Worm (Caenorhabditis elegans): ENCODE results near the gene F09E5.3.

The F09E5.3 gene

DNA sequence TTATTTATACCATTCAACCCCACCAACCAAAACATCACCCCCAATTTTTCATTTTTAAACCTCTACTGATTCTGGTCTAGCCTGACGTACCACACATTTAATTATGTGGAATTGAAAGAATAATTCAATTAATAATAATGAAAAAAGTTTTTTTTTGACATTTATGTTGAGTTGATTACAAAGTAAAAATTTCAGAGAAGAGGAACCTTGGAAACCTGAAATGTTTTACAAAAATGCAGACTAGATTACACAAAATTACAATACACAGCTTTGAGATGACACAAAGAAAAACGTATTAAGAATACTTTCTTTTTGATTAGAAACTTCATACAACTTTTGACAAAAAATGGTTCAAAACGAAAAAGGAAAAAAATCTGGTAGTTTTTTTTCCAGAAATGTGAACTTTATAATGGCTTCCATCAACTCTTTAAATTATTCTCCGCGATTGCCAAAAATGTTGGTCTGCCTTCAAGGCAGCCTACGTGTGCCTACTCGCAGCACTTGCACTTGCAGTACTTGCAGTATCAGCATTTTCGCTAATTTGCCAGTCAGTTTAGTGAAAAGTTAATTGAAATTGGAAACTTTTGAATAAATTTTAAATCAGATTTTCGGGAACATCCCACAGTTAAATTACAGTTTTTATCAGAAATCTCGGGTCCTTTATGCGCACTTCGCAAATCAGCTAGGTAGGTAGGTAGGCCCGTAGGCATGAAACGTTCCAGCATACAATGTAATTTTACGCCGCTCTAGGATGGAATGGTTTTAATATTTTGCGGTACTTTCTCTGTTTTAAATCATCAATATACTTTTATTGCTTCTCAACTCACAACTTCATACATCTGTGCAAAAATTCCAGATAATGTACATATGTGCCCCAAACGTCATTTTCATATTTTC is 32.9 kb upstream of the F09E5.3 start (continued):
- TF ChIP-seq nhr-10 (tag; optimal IDR thresholded peaks at IDR 0.05) (peak; percentile 37), sdz-12 (GFP tag; optimal IDR thresholded peaks at IDR 0.05) (no peak), jun-1 (tag; optimal IDR thresholded peaks at IDR 0.05) (no peak), egl-27 (tag; optimal IDR thresholded peaks at IDR 0.05) (no peak), saeg-2 (GFP tag; IDR thresholded peaks at IDR 0.05) (no peak), mes-2 (tag; optimal IDR thresholded peaks at IDR 0.05; ENCODE audit: poor library complexity, severe bottlenecking) (peak; percentile 37), nhr-6 (tag; optimal IDR thresholded peaks at IDR 0.05) (no peak), mdl-1 (tag; optimal IDR thresholded peaks at IDR 0.05) (no peak), T26A8.4 (GFP tag; IDR thresholded peaks at IDR 0.05) (peak; percentile 58), ces-1 (GFP tag; optimal IDR thresholded peaks at IDR 0.05) (no peak), aha-1 (tag) (peak; percentile 92), lim-7 (GFP tag; IDR thresholded peaks at IDR 0.05) (0 out of 2 replicates have a peak, but pooled peaks have one; percentile 3), lin-29 (GFP tag; IDR thresholded peaks at IDR 0.05) (0 out of 2 replicates have a peak, but pooled peaks have one; percentile 15), ama-1 (optimal IDR thresholded peaks at IDR 0.05) (no peak), cey-2 (tag; optimal IDR thresholded peaks at IDR 0.05; ENCODE audit: borderline replicate concordance, insufficient read depth) (no peak), ceh-82 (tag; optimal IDR thresholded peaks at IDR 0.05) (no peak), hif-1 (tag; optimal IDR thresholded peaks at IDR 0.05) (peak in 1 of 2 experiments; percentile 33), nhr-41 (GFP tag; IDR thresholded peaks at IDR 0.05) (peak; percentile 61; the same call in 1 of the 2 replicates), ztf-11 (tag; optimal IDR thresholded peaks at IDR 0.05) (no peak), T20F7.1 (GFP tag; optimal IDR thresholded peaks at IDR 0.05) (peak; percentile 15), ceh-28 (tag; optimal IDR thresholded peaks at IDR 0.05) (no peak), unc-39 (tag; optimal IDR thresholded peaks at IDR 0.05) (no peak), hlh-11 (tag; optimal IDR thresholded peaks at IDR 0.05) (peak; percentile 18), gei-8 (GFP tag; optimal IDR thresholded peaks at IDR 0.05) (peak; percentile 63), lin-13 (GFP tag; optimal IDR thresholded peaks at IDR 0.05) (no peak), madf-5 (GFP tag; IDR thresholded peaks at IDR 0.05) (0 out of 4 replicates have a peak, but pooled peaks of 1 of the 2 experiments have one; percentile 13), nhr-76 (tag; optimal IDR thresholded peaks at IDR 0.05) (no peak), nhr-28 (tag; optimal IDR thresholded peaks at IDR 0.05) (no peak), madf-9 (GFP tag; conservative IDR thresholded peaks at IDR 0.05) (no peak), spr-1 (tag; optimal IDR thresholded peaks at IDR 0.05) (no peak), zfp-3 (GFP tag; conservative IDR thresholded peaks at IDR 0.05) (0 out of 2 replicates have a peak, but pooled peaks have one; percentile 72), F37D6.2 (tag; optimal IDR thresholded peaks at IDR 0.05) (no peak), duxl-1 (tag; optimal IDR thresholded peaks at IDR 0.05; ENCODE audit: poor library complexity) (no peak), egl-43 (GFP tag; IDR thresholded peaks at IDR 0.05) (0 out of 2 replicates have a peak, but pooled peaks have one; percentile 43), pha-4 (GFP tag; IDR thresholded peaks at IDR 0.05) (peak; percentile 37; the same call in 1 of the 2 replicates), pha-4 (tag; optimal IDR thresholded peaks at IDR 0.05) (no peak), nhr-111 (GFP tag; optimal IDR thresholded peaks at IDR 0.05) (no peak), daf-8 (GFP tag; IDR thresholded peaks at IDR 0.05) (no peak), unc-62 (GFP tag; optimal IDR thresholded peaks at IDR 0.05 in 1 of 2) (peak in 1 of 2 experiments; percentile 79), unc-62 (tag; optimal IDR thresholded peaks at IDR 0.05) (no peak)

- TF ChIP-seq ctbp-1 (GFP tag; IDR thresholded peaks at IDR 0.05) (no peak), nhr-42 (GFP tag; IDR thresholded peaks at IDR 0.05) (no peak), lsy-2 (tag; optimal IDR thresholded peaks at IDR 0.05) (no peak), nhr-77 (tag; optimal IDR thresholded peaks at IDR 0.05) (no peak), hif-1 (tag; optimal IDR thresholded peaks at IDR 0.05) (no peak), hlh-11 (tag; optimal IDR thresholded peaks at IDR 0.05) (no peak), zip-2 (tag; optimal IDR thresholded peaks at IDR 0.05) (no peak), daf-19 (GFP tag; conservative IDR thresholded peaks at IDR 0.05) (no peak), zfp-2 (tag; optimal IDR thresholded peaks at IDR 0.05) (no peak), nhr-102 (tag; optimal IDR thresholded peaks at IDR 0.05) (no peak), spr-3 (GFP tag; optimal IDR thresholded peaks at IDR 0.05) (no peak), jun-1 (tag; optimal IDR thresholded peaks at IDR 0.05) (no peak), mdl-1 (tag; optimal IDR thresholded peaks at IDR 0.05) (no peak), set-16 (GFP tag; IDR thresholded peaks at IDR 0.05) (no peak), nhr-237 (tag; optimal IDR thresholded peaks at IDR 0.05) (no peak), unc-39 (tag; optimal IDR thresholded peaks at IDR 0.05) (no peak), ceh-82 (tag; optimal IDR thresholded peaks at IDR 0.05) (no peak)
Observed at ce11 chrII:5341573-5341972, 32.2 kb upstream of the F09E5.3 start.
